Worm (Caenorhabditis elegans): Measurements from ENCODE around the gene tsp-21.

DNA sequence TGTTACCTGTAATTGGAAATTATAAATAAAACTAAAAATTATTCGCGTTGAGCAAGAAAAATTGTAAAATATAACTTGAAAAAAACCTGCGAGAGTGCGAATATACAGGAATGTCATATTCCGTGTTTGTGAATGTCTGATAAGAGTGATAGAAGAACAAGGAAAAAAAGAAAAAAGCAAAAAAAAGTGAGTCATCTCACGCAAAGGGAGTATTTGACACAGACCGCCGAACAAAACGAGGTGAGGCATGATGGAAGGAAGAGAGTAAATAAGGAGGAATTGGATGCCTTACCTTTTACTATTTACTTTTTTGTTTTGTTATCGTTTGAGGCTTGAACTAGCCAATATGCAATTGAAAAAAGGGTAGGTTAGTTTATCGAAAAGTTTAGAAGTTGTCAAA is 39.8 kb upstream of the tsp-21 start, which contains the start of gene F21G4.1:
- TF ChIP-seq ceh-91 (GFP tag; IDR thresholded peaks at IDR 0.05) (no peak), F10E7.11 (tag; optimal IDR thresholded peaks at IDR 0.05) (no peak), ceh-58 (GFP tag; IDR thresholded peaks at IDR 0.05) (no peak), nhr-90 (tag; optimal IDR thresholded peaks at IDR 0.05) (no peak), madf-6 (GFP tag; IDR thresholded peaks at IDR 0.05) (no peak), ztf-18 (tag; optimal IDR thresholded peaks at IDR 0.05) (no peak)

Measured in whole organism, young adult.